Fruit fly (Drosophila melanogaster) whole organism, pupa: ENCODE data around the gene CG12811.

Source experiments
- CG12605 ChIP-seq: fragments of 200-800 bp; sonication (Bioruptor generic); IDR thresholded peaks from 2 replicates; pipeline ENCODE4 v1.3.6; 2022; ENCODE audit warnings: missing biosample characterization, missing genetic modification characterization
- CG13204 ChIP-seq: fragments of 200-800 bp; sonication (Bioruptor generic); optimal IDR thresholded peaks from 2 replicates; lab custom pipeline; 2018; ENCODE audit warnings: missing biosample characterization, mild to moderate bottlenecking, missing genetic modification characterization, moderate library complexity
- CG14655 ChIP-seq: fragments of 200-800 bp; sonication (Bioruptor generic); optimal IDR thresholded peaks from 3 replicates; lab custom pipeline; 2017; ENCODE audit warnings: mild to moderate bottlenecking, missing biosample characterization, missing genetic modification reagents, missing genetic modification characterization
- CG15710 ChIP-seq: fragments of 200-800 bp; sonication (Bioruptor generic); optimal IDR thresholded peaks from 2 replicates; lab custom pipeline; 2018; ENCODE audit warnings: missing biosample characterization, mild to moderate bottlenecking, missing genetic modification characterization, moderate library complexity
- CG8159 ChIP-seq: fragments of 200-800 bp; sonication (Bioruptor generic); optimal IDR thresholded peaks from 3 replicates; lab custom pipeline; 2018; ENCODE audit warnings: missing biosample characterization, mild to moderate bottlenecking, missing genetic modification characterization, moderate library complexity
- EcR ChIP-seq: fragments of 200-800 bp; sonication (Bioruptor generic); optimal IDR thresholded peaks from 3 replicates; lab custom pipeline; 2019; ENCODE audit warnings: missing biosample characterization, missing genetic modification characterization, mild to moderate bottlenecking, moderate library complexity, missing genetic modification reagents
- Ets98B ChIP-seq: fragments of 200-800 bp; sonication (Bioruptor generic); IDR thresholded peaks from 2 replicates; pipeline ENCODE4 v1.3.6; 2022; ENCODE audit warnings: missing biosample characterization, missing genetic modification characterization
- Pif1A ChIP-seq: fragments of 200-800 bp; sonication (Bioruptor generic); optimal IDR thresholded peaks from 3 replicates; lab custom pipeline; 2016; ENCODE audit warnings: missing biosample characterization, missing genetic modification characterization
- Pif1B ChIP-seq: fragments of 200-800 bp; sonication (Bioruptor generic); optimal IDR thresholded peaks from 3 replicates; lab custom pipeline; 2016; ENCODE audit warnings: missing biosample characterization, missing genetic modification characterization
- gl ChIP-seq: fragments of 200-800 bp; sonication (Bioruptor generic); optimal IDR thresholded peaks from 2 replicates; lab custom pipeline; 2018; ENCODE audit warnings: missing biosample characterization, mild to moderate bottlenecking, missing genetic modification characterization

dm6 chr3R:10066470-10066869, 17.9 kb upstream of the CG12811 start, which contains the start of gene CG33783:
- no peak for TF ChIP-seq CG8159
- TF ChIP-seq gl (tag; lab: Kevin White, UChicago) = no peak
- no peak for TF ChIP-seq Pif1A (GFP tag; lab: Kevin White, UChicago)
- TF ChIP-seq Pif1B (GFP tag; lab: Kevin White, UChicago) = no peak
- no peak for TF ChIP-seq CG14655 (GFP tag; lab: Kevin White, UChicago)
- no peak for TF ChIP-seq CG12605 (GFP tag; lab: Robert Waterston, UW)
- TF ChIP-seq CG15710 (tag; lab: Kevin White, UChicago) = no peak
- no peak for TF ChIP-seq Ets98B
- no peak for TF ChIP-seq CG13204 (GFP tag; lab: Kevin White, UChicago)
- TF ChIP-seq EcR (GFP tag; lab: Kevin White, UChicago) = no peak
